Fruit fly (Drosophila melanogaster): ENCODE measurements around the gene Dnali1.
A peak's percentile ranks its signal among the peaks of the same experiment; 100 is the strongest.

The Dnali1 gene

dm6 chr3R:11850917-11851897 lies 41.9 kb downstream of the Dnali1 start (continued):
- peak; percentile 46 for TF ChIP-seq Max (GFP tag; optimal IDR thresholded peaks at IDR 0.05)
- TF ChIP-seq CG11247 (GFP tag; IDR thresholded peaks at IDR 0.05) = no peak
- no peak for TF ChIP-seq ERR (GFP tag; optimal IDR thresholded peaks at IDR 0.05)
- peak; percentile 94 for TF ChIP-seq ATbp (GFP tag; optimal IDR thresholded peaks at IDR 0.05)
- no peak for TF ChIP-seq CG16779 (GFP tag; IDR thresholded peaks at IDR 0.05)
- TF ChIP-seq nerfin-1 (tag; optimal IDR thresholded peaks at IDR 0.05) = peak; percentile 88
- peak; percentile 90 for TF ChIP-seq CG2678 (tag; optimal IDR thresholded peaks at IDR 0.05)
- peak; percentile 50; the same call in 1 of the 3 replicates for TF ChIP-seq so (GFP tag; IDR thresholded peaks at IDR 0.05)
- TF ChIP-seq her (GFP tag; optimal IDR thresholded peaks at IDR 0.05) = peak; percentile 17
- no peak for TF ChIP-seq CG14860 (GFP tag; IDR thresholded peaks at IDR 0.05; ENCODE audit: partially characterized antibody)
- TF ChIP-seq CG10979 (tag; optimal IDR thresholded peaks at IDR 0.05) = peak; percentile 95
- no peak for TF ChIP-seq nerfin-2 (GFP tag; IDR thresholded peaks at IDR 0.05; ENCODE audit: partially characterized antibody)
- no peak for TF ChIP-seq CG11696 (GFP tag; IDR thresholded peaks at IDR 0.05)
- TF ChIP-seq CG10565 (GFP tag; optimal IDR thresholded peaks at IDR 0.05) = no peak
- TF ChIP-seq cad (GFP tag; optimal IDR thresholded peaks at IDR 0.05) = no peak
- TF ChIP-seq odd (GFP tag; optimal IDR thresholded peaks at IDR 0.05) = peak; percentile 51
- peak; percentile 28 for TF ChIP-seq pb (GFP tag; optimal IDR thresholded peaks at IDR 0.05)
- 0 out of 3 replicates have a peak, but pooled peaks have one; percentile 6 for TF ChIP-seq gce (GFP tag; IDR thresholded peaks at IDR 0.05)
- no peak for TF ChIP-seq MESR4 (GFP tag; optimal IDR thresholded peaks at IDR 0.05)
- TF ChIP-seq NFAT (GFP tag; IDR thresholded peaks at IDR 0.05) = no peak
- TF ChIP-seq crol (GFP tag; IDR thresholded peaks at IDR 0.05) = peak; percentile 90
- TF ChIP-seq gcm (GFP tag; optimal IDR thresholded peaks at IDR 0.05) = peak; percentile 85
- peak; percentile 50 for TF ChIP-seq CG33213 (GFP tag; optimal IDR thresholded peaks at IDR 0.05)
- TF ChIP-seq Ada2b (GFP tag; IDR thresholded peaks at IDR 0.05) = 0 out of 2 replicates have a peak, but pooled peaks have one; percentile 29
- TF ChIP-seq CG15514 (GFP tag; optimal IDR thresholded peaks at IDR 0.05) = no peak
- peak; percentile 57 for TF ChIP-seq CG12942 (GFP tag; optimal IDR thresholded peaks at IDR 0.05)
- TF ChIP-seq aop (GFP tag; IDR thresholded peaks at IDR 0.05) = no peak
- peak; percentile 94 for TF ChIP-seq phol (tag; optimal IDR thresholded peaks at IDR 0.05)
- TF ChIP-seq CG4404 (GFP tag; IDR thresholded peaks at IDR 0.05) = peak; percentile 27; the same call in 1 of the 2 replicates
- peak; percentile 91 for TF ChIP-seq CG17829 (tag; optimal IDR thresholded peaks at IDR 0.05)
- peak in 1 of 3 experiments; percentile 95 for TF ChIP-seq lola (GFP tag; optimal IDR thresholded peaks at IDR 0.05)
- TF ChIP-seq schlank (tag; optimal IDR thresholded peaks at IDR 0.05) = no peak
- TF ChIP-seq Dp (GFP tag; optimal IDR thresholded peaks at IDR 0.05) = no peak
- peak; percentile 91 for TF ChIP-seq Ets65A (GFP tag)
- TF ChIP-seq exex (tag; optimal IDR thresholded peaks at IDR 0.05) = no peak
- TF ChIP-seq CG12744 (GFP tag; optimal IDR thresholded peaks at IDR 0.05) = peak; percentile 6
- peak; percentile 68; the same call in 2 of the 3 replicates for TF ChIP-seq jigr1 (GFP tag; IDR thresholded peaks at IDR 0.05)
- TF ChIP-seq ab (GFP tag; optimal IDR thresholded peaks at IDR 0.05) = no peak
- peak; percentile 60 for TF ChIP-seq CG12071 (GFP tag; optimal IDR thresholded peaks at IDR 0.05)
- TF ChIP-seq kah (GFP tag; optimal IDR thresholded peaks at IDR 0.05) = peak; percentile 52
- TF ChIP-seq fd64A (GFP tag; optimal IDR thresholded peaks at IDR 0.05) = peak; percentile 78
- TF ChIP-seq CG16813 (GFP tag; IDR thresholded peaks at IDR 0.05; ENCODE audit: partially characterized antibody) = no peak
- no peak for TF ChIP-seq bowl (GFP tag; IDR thresholded peaks at IDR 0.05)
- peak; percentile 36 for TF ChIP-seq CG6683 (GFP tag; optimal IDR thresholded peaks at IDR 0.05)
- peak; percentile 84 for TF ChIP-seq CG12219 (GFP tag; optimal IDR thresholded peaks at IDR 0.05)
- no peak for TF ChIP-seq ac (GFP tag; optimal IDR thresholded peaks at IDR 0.05)
- TF ChIP-seq CG18011 (GFP tag; optimal IDR thresholded peaks at IDR 0.05) = peak; percentile 7
- no peak for TF ChIP-seq fru (optimal IDR thresholded peaks at IDR 0.05)

All from whole organism, embryonic.